Worm (Caenorhabditis elegans) whole organism, L4 larva: ENCODE data around the gene Y7A5A.2.

Source experiments
- ama-1 ChIP-seq: fragments of 150-350 bp; optimal IDR thresholded peaks from 2 replicates; lab custom pipeline; 2014; ENCODE audit warnings: inconsistent platforms, mixed read lengths
- unc-62 ChIP-seq, 3 experiments: fragments of 150-350 bp in 1 of 3; sonication (generic microtip); optimal IDR thresholded peaks in 2 of 3; peaks in 1 of 3; 1 replicate in 1 of 3; 2 replicates in 2 of 3; lab custom pipeline; 2014 to 2017; ENCODE audit warnings: missing biosample characterization in 3 of 3, missing genetic modification characterization in 3 of 3, missing genetic modification reagents in 3 of 3, missing genotype in 1 of 3
- zip-2 ChIP-seq: fragments of 150-350 bp; optimal IDR thresholded peaks from 2 replicates; lab custom pipeline; 2014; ENCODE audit warnings: missing biosample characterization, missing genetic modification characterization

DNA sequence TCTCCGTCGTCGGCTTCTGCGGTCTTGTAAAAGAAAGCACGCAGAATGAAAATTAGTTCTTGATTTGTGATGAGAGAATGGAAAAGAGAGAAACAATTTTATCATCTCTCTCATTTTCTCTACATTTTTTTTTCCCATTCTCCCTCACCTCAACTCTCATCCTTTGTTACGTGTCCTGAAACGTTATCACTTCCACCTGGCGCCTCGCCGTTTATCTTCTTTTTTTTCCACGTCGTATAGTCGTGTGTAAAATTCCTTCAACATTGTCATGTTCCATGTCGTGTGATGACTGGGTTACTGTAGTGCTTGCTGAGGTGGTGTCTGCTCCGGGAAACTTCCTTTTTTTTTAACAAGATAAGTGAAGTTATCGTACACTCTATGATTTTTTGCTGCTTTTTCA is 7.0 kb upstream of the Y7A5A.2 start:
- no peak for TF ChIP-seq ama-1
- TF ChIP-seq unc-62 (GFP tag; optimal IDR thresholded peaks at IDR 0.05 in 1 of 2; lab: Kevin White, UChicago): peak in 1 of 2 experiments; percentile 96
- TF ChIP-seq unc-62 (tag; optimal IDR thresholded peaks at IDR 0.05; lab: Kevin White, UChicago): no peak
- TF ChIP-seq zip-2 (tag; lab: Kevin White, UChicago): no peak
